Fruit fly (Drosophila melanogaster) whole organism, embryonic: ENCODE data around the gene deltaCOP.

Experiments
- B-H1 ChIP-seq: fragments of 200-800 bp; sonication (Bioruptor generic); IDR thresholded peaks from 3 replicates; pipeline ENCODE4 v1.3.6; 2022; ENCODE audit warnings: missing biosample characterization, missing genetic modification characterization
- BtbVII ChIP-seq: fragments of 200-800 bp; sonication (Bioruptor generic); optimal IDR thresholded peaks from 3 replicates; lab custom pipeline; 2017; ENCODE audit warnings: missing biosample characterization, mild to moderate bottlenecking, missing genetic modification characterization
- C15 ChIP-seq: fragments of 200-800 bp; sonication (Bioruptor generic); IDR thresholded peaks from 3 replicates; pipeline ENCODE4 v1.3.6; 2022; ENCODE audit warnings: missing biosample characterization, missing genetic modification characterization
- CG10654 ChIP-seq: fragments of 200-800 bp; sonication (Bioruptor generic); optimal IDR thresholded peaks from 2 replicates; lab custom pipeline; 2016; ENCODE audit warnings: missing biosample characterization, missing genetic modification characterization
- CG11247 ChIP-seq: fragments of 200-800 bp; sonication (Bioruptor generic); IDR thresholded peaks from 2 replicates; pipeline ENCODE4 v1.3.6; 2022; ENCODE audit warnings: missing biosample characterization, missing genetic modification characterization
- CG11560 ChIP-seq: fragments of 200-800 bp; sonication (Bioruptor generic); IDR thresholded peaks from 3 replicates; pipeline ENCODE4 v1.3.6; 2022; ENCODE audit warnings: missing biosample characterization, missing genetic modification characterization
- CG12659 ChIP-seq: fragments of 200-800 bp; sonication (Bioruptor generic); optimal IDR thresholded peaks from 3 replicates; lab custom pipeline; 2017; ENCODE audit warnings: mild to moderate bottlenecking, missing biosample characterization, missing genetic modification reagents, missing genetic modification characterization
- CG13296 ChIP-seq: fragments of 200-800 bp; sonication (Bioruptor generic); optimal IDR thresholded peaks from 3 replicates; lab custom pipeline; 2018; ENCODE audit warnings: missing biosample characterization, mild to moderate bottlenecking, missing genetic modification characterization
- CG13894 ChIP-seq: fragments of 200-800 bp; sonication (Bioruptor generic); optimal IDR thresholded peaks from 3 replicates; lab custom pipeline; 2018; ENCODE audit warnings: missing biosample characterization, mild to moderate bottlenecking, missing genetic modification characterization, moderate library complexity
- CG1647 ChIP-seq: fragments of 200-800 bp; sonication (Bioruptor generic); optimal IDR thresholded peaks from 3 replicates; lab custom pipeline; 2016; ENCODE audit warnings: missing biosample characterization, missing genetic modification characterization
- CG17912 ChIP-seq: fragments of 200-800 bp; sonication (Bioruptor generic); optimal IDR thresholded peaks from 2 replicates; lab custom pipeline; 2018; ENCODE audit warnings: missing biosample characterization, mild to moderate bottlenecking, missing genetic modification characterization
- CG2116 ChIP-seq: fragments of 200-800 bp; sonication (Bioruptor generic); optimal IDR thresholded peaks from 3 replicates; lab custom pipeline; 2018; ENCODE audit warnings: missing biosample characterization, mild to moderate bottlenecking, missing genetic modification characterization
- CG2678 ChIP-seq: fragments of 200-800 bp; sonication (Bioruptor generic); optimal IDR thresholded peaks from 3 replicates; lab custom pipeline; 2019; ENCODE audit warnings: missing biosample characterization, mild to moderate bottlenecking, missing genetic modification characterization, moderate library complexity
- CG3281 ChIP-seq: fragments of 200-800 bp; sonication (Bioruptor generic); optimal IDR thresholded peaks from 3 replicates; lab custom pipeline; 2017; ENCODE audit warnings: missing biosample characterization, mild to moderate bottlenecking, missing genetic modification characterization
- CG3838 ChIP-seq: fragments of 200-800 bp; sonication (Bioruptor generic); optimal IDR thresholded peaks from 3 replicates; lab custom pipeline; 2016; ENCODE audit warnings: missing biosample characterization, missing genetic modification characterization
- CG4854 ChIP-seq: fragments of 200-800 bp; sonication (Bioruptor generic); optimal IDR thresholded peaks from 2 replicates; lab custom pipeline; 2016; ENCODE audit warnings: missing biosample characterization, missing genetic modification characterization, inconsistent platforms
- CG6175 ChIP-seq: fragments of 200-800 bp; sonication (Bioruptor generic); IDR thresholded peaks from 3 replicates; pipeline ENCODE4 v1.3.6; 2022; ENCODE audit warnings: missing biosample characterization, missing genetic modification characterization
- CG7963 ChIP-seq: fragments of 200-800 bp; sonication (Bioruptor generic); IDR thresholded peaks from 3 replicates; pipeline ENCODE4 v1.3.6; 2022; ENCODE audit warnings: missing biosample characterization, missing genetic modification characterization; ENCODE audit not compliant: partially characterized antibody
- CG9727 ChIP-seq: fragments of 200-800 bp; sonication (Bioruptor generic); optimal IDR thresholded peaks from 3 replicates; lab custom pipeline; 2017; ENCODE audit warnings: missing biosample characterization, mild to moderate bottlenecking, missing genetic modification characterization
- Dbx ChIP-seq: fragments of 200-800 bp; sonication (Bioruptor generic); IDR thresholded peaks from 3 replicates; pipeline ENCODE4 v1.3.6; 2022; ENCODE audit warnings: missing biosample characterization, missing genetic modification characterization
- Dfd ChIP-seq, 2 experiments: fragments of >200 bp; optimal IDR thresholded peaks; 2 replicates each; lab custom pipeline; 2017; ENCODE audit warnings: missing biosample characterization in 2 of 2, missing genetic modification characterization in 2 of 2
- Dp ChIP-seq: fragments of 200-800 bp; sonication (Bioruptor generic); optimal IDR thresholded peaks from 2 replicates; lab custom pipeline; 2018; ENCODE audit warnings: missing biosample characterization, mild to moderate bottlenecking, missing genetic modification characterization, moderate library complexity
- Dref ChIP-seq: fragments of 200-800 bp; sonication (Bioruptor generic); IDR thresholded peaks from 2 replicates; pipeline ENCODE4 v1.3.6; 2022; ENCODE audit warnings: missing biosample characterization, missing genetic modification characterization
- Drgx ChIP-seq: fragments of 200-800 bp; sonication (Bioruptor generic); IDR thresholded peaks from 2 replicates; pipeline ENCODE4 v1.3.6; 2022; ENCODE audit warnings: missing biosample characterization, missing genetic modification characterization
- HLHmδ ChIP-seq: fragments of 200-800 bp; sonication (Bioruptor generic); optimal IDR thresholded peaks from 2 replicates; lab custom pipeline; 2018; ENCODE audit warnings: missing biosample characterization, mild to moderate bottlenecking, missing genetic modification characterization, moderate library complexity
- Hr78 ChIP-seq, 2 experiments: fragments of 200-800 bp in 1 of 2; fragments of >200 bp in 1 of 2; sonication (Bioruptor generic) in 1 of 2; optimal IDR thresholded peaks; 2 replicates each; lab custom pipeline; 2017 to 2019; ENCODE audit warnings: missing biosample characterization in 2 of 2, missing genetic modification characterization in 2 of 2, mild to moderate bottlenecking in 1 of 2, moderate library complexity in 1 of 2
- PHDP ChIP-seq: fragments of 200-800 bp; sonication (Bioruptor generic); optimal IDR thresholded peaks from 3 replicates; lab custom pipeline; 2018; ENCODE audit warnings: missing biosample characterization, mild to moderate bottlenecking, missing genetic modification characterization, moderate library complexity
- Usf ChIP-seq: fragments of 200-800 bp; sonication (Bioruptor generic); optimal IDR thresholded peaks from 2 replicates; lab custom pipeline; 2017; ENCODE audit warnings: missing genotype, missing biosample characterization, missing genetic modification characterization
- Xrp1 ChIP-seq: fragments of 200-800 bp; sonication (Bioruptor generic); IDR thresholded peaks from 2 replicates; pipeline ENCODE4 v1.3.6; 2022; ENCODE audit warnings: missing biosample characterization, missing genetic modification characterization
- amos ChIP-seq: fragments of 200-800 bp; sonication (Bioruptor generic); IDR thresholded peaks from 2 replicates; pipeline ENCODE4 v1.3.6; 2022; ENCODE audit warnings: missing biosample characterization, missing genetic modification characterization; ENCODE audit not compliant: partially characterized antibody
- ase ChIP-seq: fragments of 200-800 bp; sonication (Bioruptor generic); IDR thresholded peaks from 3 replicates; pipeline ENCODE4 v1.3.6; 2022; ENCODE audit warnings: missing biosample characterization, missing genetic modification characterization
- cato ChIP-seq: fragments of 200-800 bp; sonication (Bioruptor generic); optimal IDR thresholded peaks from 2 replicates; lab custom pipeline; 2016; ENCODE audit warnings: missing biosample characterization, missing genetic modification characterization, borderline replicate concordance
- chm ChIP-seq: fragments of 200-800 bp; sonication (Bioruptor generic); IDR thresholded peaks from 2 replicates; pipeline ENCODE4 v1.3.6; 2022; ENCODE audit warnings: missing biosample characterization, missing genetic modification characterization
- croc ChIP-seq: fragments of 200-800 bp; sonication (Bioruptor generic); conservative IDR thresholded peaks from 3 replicates; pipeline ENCODE4 v1.3.6; 2022; ENCODE audit warnings: missing biosample characterization, missing genetic modification characterization
- fd3F ChIP-seq: fragments of 200-800 bp; sonication (Bioruptor generic); optimal IDR thresholded peaks from 2 replicates; lab custom pipeline; 2018; ENCODE audit warnings: missing biosample characterization, mild to moderate bottlenecking, missing genetic modification characterization, moderate library complexity
- gt ChIP-seq: fragments of 200-800 bp; sonication (Bioruptor generic); IDR thresholded peaks from 2 replicates; pipeline ENCODE4 v1.3.6; 2022; ENCODE audit warnings: missing biosample characterization, missing genetic modification characterization
- ham ChIP-seq: fragments of 200-800 bp; sonication (Bioruptor generic); IDR thresholded peaks from 2 replicates; pipeline ENCODE4 v1.3.6; 2022; ENCODE audit warnings: missing biosample characterization, missing genetic modification characterization
- kah ChIP-seq: fragments of 200-800 bp; sonication (Bioruptor generic); optimal IDR thresholded peaks from 2 replicates; lab custom pipeline; 2018; ENCODE audit warnings: missing biosample characterization, mild to moderate bottlenecking, missing genetic modification characterization
- knrl ChIP-seq: fragments of 200-800 bp; sonication (Bioruptor generic); IDR thresholded peaks from 3 replicates; pipeline ENCODE4 v1.3.6; 2022; ENCODE audit warnings: missing biosample characterization, missing genetic modification characterization; ENCODE audit not compliant: partially characterized antibody
- lov ChIP-seq, 2 experiments: fragments of 200-800 bp in 1 of 2; fragments of >200 bp in 1 of 2; sonication (Bioruptor generic) in 1 of 2; IDR thresholded peaks in 1 of 2; optimal IDR thresholded peaks in 1 of 2; 2 replicates in 1 of 2; 3 replicates in 1 of 2; pipeline versions ENCODE4 v1.3.6 to Lab custom; 2017 to 2022; ENCODE audit warnings: missing biosample characterization in 1 of 2, missing genetic modification characterization in 1 of 2
- onecut ChIP-seq: fragments of 200-800 bp; sonication (Bioruptor generic); IDR thresholded peaks from 2 replicates; pipeline ENCODE4 v1.3.6; 2022; ENCODE audit warnings: missing biosample characterization, missing genetic modification characterization
- pb ChIP-seq: fragments of 200-800 bp; sonication (Bioruptor generic); optimal IDR thresholded peaks from 3 replicates; lab custom pipeline; 2016; ENCODE audit warnings: missing biosample characterization, missing genetic modification characterization
- pros ChIP-seq: fragments of 200-800 bp; sonication (Bioruptor generic); optimal IDR thresholded peaks from 3 replicates; lab custom pipeline; 2019; ENCODE audit warnings: missing biosample characterization, mild to moderate bottlenecking, missing genetic modification characterization, moderate library complexity
- schlank ChIP-seq: fragments of 200-800 bp; sonication (Bioruptor generic); optimal IDR thresholded peaks from 2 replicates; lab custom pipeline; 2018; ENCODE audit warnings: missing biosample characterization, mild to moderate bottlenecking, missing genetic modification characterization
- sens ChIP-seq: fragments of 200-800 bp; sonication (Bioruptor generic); peaks from one replicate; lab custom pipeline; 2016; ENCODE audit warnings: missing biosample characterization, missing genetic modification characterization
- shn ChIP-seq: fragments of 200-800 bp; sonication (Bioruptor generic); optimal IDR thresholded peaks from 3 replicates; lab custom pipeline; 2016; ENCODE audit warnings: missing biosample characterization, missing genetic modification characterization
- sima ChIP-seq: fragments of 200-800 bp; sonication (Bioruptor generic); optimal IDR thresholded peaks from 2 replicates; lab custom pipeline; 2016; ENCODE audit warnings: missing biosample characterization, missing genetic modification characterization
- slp2 ChIP-seq: fragments of 200-800 bp; sonication (Bioruptor generic); optimal IDR thresholded peaks from 2 replicates; lab custom pipeline; 2016; ENCODE audit warnings: missing biosample characterization, missing genetic modification characterization
- twi ChIP-seq: fragments of 200-800 bp; optimal IDR thresholded peaks from 2 replicates; lab custom pipeline; 2019; ENCODE audit warnings: missing biosample characterization, mild to moderate bottlenecking, missing genetic modification characterization, moderate library complexity

Gene deltaCOP

DNA sequence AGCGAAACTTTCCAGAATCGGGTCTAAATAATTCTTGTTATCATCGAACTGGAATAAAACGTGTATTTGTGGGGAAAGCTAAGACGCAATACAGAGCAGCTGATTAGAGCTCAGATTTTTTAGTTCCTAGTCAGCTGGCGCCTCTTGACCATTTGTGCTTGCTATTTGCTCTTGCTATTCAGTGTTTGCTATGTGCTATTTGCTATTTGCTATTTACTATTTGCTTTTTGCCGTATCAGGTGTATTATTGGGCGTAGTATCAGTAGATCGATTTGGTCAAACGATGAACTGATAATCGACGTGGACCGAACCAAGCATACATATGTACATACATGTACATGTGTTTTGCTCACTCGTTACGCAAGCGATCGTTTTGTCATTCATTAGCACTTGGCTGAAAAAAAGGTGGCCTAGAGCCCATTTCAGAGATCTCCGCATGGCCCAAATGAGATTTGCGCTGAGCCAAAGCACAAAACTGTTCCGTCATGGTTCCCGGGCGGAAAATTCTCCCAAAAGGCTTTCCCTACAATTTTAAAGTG is 16.1 kb downstream of the deltaCOP start (continued):
- TF ChIP-seq cato (GFP tag; lab: Kevin White, UChicago) (no peak), CG12659 (peak; percentile 53), sima (GFP tag; lab: Kevin White, UChicago) (no peak), onecut (GFP tag; lab: Robert Waterston, UW) (peak; percentile 19; the same call in 1 of the 2 replicates), Drgx (0 out of 2 replicates have a peak, but pooled peaks have one; percentile 7), lov (optimal IDR thresholded peaks at IDR 0.05; lab: Kevin White, UChicago) (no peak), lov (GFP tag; IDR thresholded peaks at IDR 0.05; lab: Robert Waterston, UW) (no peak), CG2116 (GFP tag; lab: Kevin White, UChicago) (peak; percentile 17), Dfd (GFP tag; optimal IDR thresholded peaks at IDR 0.05; lab: Kevin White, UChicago) (no peak), C15 (no peak), Dbx (GFP tag; lab: Robert Waterston, UW) (peak; percentile 73; the same call in 2 of the 3 replicates), kah (GFP tag; lab: Kevin White, UChicago) (no peak), knrl (GFP tag; lab: Robert Waterston, UW) (no peak), twi (tag; lab: Kevin White, UChicago) (no peak), CG3281 (GFP tag; lab: Kevin White, UChicago) (peak; percentile 55), Usf (GFP tag; lab: Kevin White, UChicago) (no peak), BtbVII (GFP tag; lab: Kevin White, UChicago) (peak; percentile 50), CG10654 (GFP tag; lab: Kevin White, UChicago) (peak; percentile 32), CG7963 (GFP tag; lab: Robert Waterston, UW) (no peak), pb (GFP tag; lab: Kevin White, UChicago) (no peak), CG13894 (tag; lab: Kevin White, UChicago) (peak; percentile 31), Xrp1 (GFP tag; lab: Robert Waterston, UW) (0 out of 2 replicates have a peak, but pooled peaks have one; percentile 36), CG13296 (GFP tag; lab: Kevin White, UChicago) (peak; percentile 65), chm (GFP tag; lab: Robert Waterston, UW) (no peak), croc (GFP tag; lab: Robert Waterston, UW) (no peak), Dref (no peak), CG2678 (tag; lab: Kevin White, UChicago) (peak; percentile 68), CG17912 (GFP tag; lab: Kevin White, UChicago) (no peak), ham (peak; percentile 57; the same call in 1 of the 2 replicates), Dp (no peak), sens (GFP tag; lab: Kevin White, UChicago) (peak; percentile 89), HLHmδ (no peak), CG3838 (GFP tag; lab: Kevin White, UChicago) (peak; percentile 7), amos (GFP tag; lab: Robert Waterston, UW) (no peak), CG11247 (GFP tag; lab: Robert Waterston, UW) (0 out of 2 replicates have a peak, but pooled peaks have one; percentile 52), CG6175 (GFP tag; lab: Robert Waterston, UW) (peak; percentile 61; the same call in 1 of the 3 replicates), slp2 (GFP tag; lab: Kevin White, UChicago) (no peak), CG11560 (tag; lab: Robert Waterston, UW) (no peak), CG4854 (peak; percentile 13), Hr78 (GFP tag; optimal IDR thresholded peaks at IDR 0.05; lab: Kevin White, UChicago) (no peak), shn (GFP tag; lab: Kevin White, UChicago) (peak; percentile 3), B-H1 (GFP tag; lab: Robert Waterston, UW) (peak; percentile 31; the same call in 1 of the 3 replicates), PHDP (tag; lab: Kevin White, UChicago) (peak; percentile 67), CG1647 (GFP tag; lab: Kevin White, UChicago) (no peak), fd3F (peak; percentile 40), pros (GFP tag; lab: Kevin White, UChicago) (no peak), CG9727 (GFP tag; lab: Kevin White, UChicago) (peak; percentile 53), gt (no peak), schlank (tag; lab: Kevin White, UChicago) (peak; percentile 72), ase (GFP tag; lab: Robert Waterston, UW) (no peak)
